Fruit fly (Drosophila melanogaster) whole organism, adult: Measurements from ENCODE around the gene Syt1.

Experiments used
- CG7101 ChIP-seq: fragments of 200-800 bp; sonication (Bioruptor generic); optimal IDR thresholded peaks from 2 replicates; lab custom pipeline; 2018; ENCODE audit warnings: missing biosample characterization, mild to moderate bottlenecking, missing genetic modification characterization, moderate library complexity
- kay ChIP-seq: fragments of 200-800 bp; sonication (Bioruptor generic); peaks from one replicate; lab custom pipeline; 2016; ENCODE audit warnings: missing biosample characterization, missing genetic modification characterization, borderline replicate concordance
- ovo ChIP-seq: fragments of 200-800 bp; sonication (Bioruptor generic); optimal IDR thresholded peaks from 2 replicates; lab custom pipeline; 2016; ENCODE audit warnings: missing biosample characterization, missing genetic modification characterization
- tj ChIP-seq: fragments of 200-800 bp; sonication (Bioruptor generic); optimal IDR thresholded peaks from 3 replicates; lab custom pipeline; 2017; ENCODE audit warnings: missing biosample characterization, mild to moderate bottlenecking, missing genetic modification characterization, moderate library complexity
- toe ChIP-seq: fragments of 200-800 bp; sonication (Bioruptor generic); optimal IDR thresholded peaks from 2 replicates; lab custom pipeline; 2016; ENCODE audit warnings: missing biosample characterization, missing genetic modification characterization

- TF ChIP-seq ovo (GFP tag; lab: Kevin White, UChicago) (no peak), tj (GFP tag; lab: Kevin White, UChicago) (peak; percentile 32), CG7101 (no peak), kay (GFP tag; lab: Kevin White, UChicago) (no peak), toe (GFP tag; lab: Kevin White, UChicago) (no peak)
These were observed 64.2 kb downstream of the Syt1 start for dm6 chr2L:2735539-2735938.
